Worm (Caenorhabditis elegans) whole organism, early embryonic: Measurements from ENCODE around the gene K10H10.7.

Source experiments
- B0310.2 ChIP-seq: sonication (generic microtip); optimal IDR thresholded peaks from 2 replicates; lab custom pipeline; 2016; ENCODE audit warnings: mild to moderate bottlenecking, missing genetic modification characterization, missing compliant biosample characterization
- F13C5.2 ChIP-seq: sonication (generic microtip); optimal IDR thresholded peaks from 2 replicates; lab custom pipeline; 2017; ENCODE audit warnings: mild to moderate bottlenecking, missing genetic modification characterization, inconsistent platforms, missing compliant biosample characterization
- aly-1 ChIP-seq: sonication (generic microtip); optimal IDR thresholded peaks from 2 replicates; lab custom pipeline; 2016; ENCODE audit warnings: missing genetic modification characterization, missing compliant biosample characterization
- ama-1 ChIP-seq: fragments of 150-350 bp; optimal IDR thresholded peaks from 2 replicates; lab custom pipeline; 2014
- ceh-36 ChIP-seq: sonication (generic microtip); optimal IDR thresholded peaks from 2 replicates; lab custom pipeline; 2016; ENCODE audit warnings: missing genetic modification characterization, inconsistent platforms, missing compliant biosample characterization
- flt-1 ChIP-seq: fragments of 200-800 bp; sonication (Bioruptor generic); IDR thresholded peaks from 2 replicates; pipeline ENCODE4 v1.3.6; 2022; ENCODE audit warnings: missing genetic modification characterization, missing compliant biosample characterization
- hmbx-1 ChIP-seq: sonication (generic microtip); optimal IDR thresholded peaks from 2 replicates; lab custom pipeline; 2016; ENCODE audit warnings: mild to moderate bottlenecking, missing genetic modification characterization, missing compliant biosample characterization
- hmg-4 ChIP-seq: fragments of 200-800 bp; sonication (Bioruptor generic); optimal IDR thresholded peaks from 2 replicates; lab custom pipeline; 2018; ENCODE audit warnings: mild to moderate bottlenecking, missing genetic modification characterization, missing compliant biosample characterization
- pes-1 ChIP-seq: fragments of 200-800 bp; sonication (Bioruptor generic); IDR thresholded peaks from 2 replicates; pipeline ENCODE4 v1.3.6; 2022; ENCODE audit warnings: missing genetic modification reagents, missing genetic modification characterization, missing compliant biosample characterization
- scrt-1 ChIP-seq: fragments of 200-800 bp; sonication (Bioruptor generic); IDR thresholded peaks from 2 replicates; pipeline ENCODE4 v1.3.6; 2022; ENCODE audit warnings: missing genetic modification characterization, missing compliant biosample characterization

- TF ChIP-seq aly-1 (tag; lab: Kevin White, UChicago) (no peak), ama-1 (lab: Kevin White, UChicago) (no peak), F13C5.2 (tag; lab: Kevin White, UChicago) (no peak), pes-1 (no peak), scrt-1 (GFP tag; lab: Robert Waterston, UW) (no peak), hmg-4 (GFP tag; lab: Kevin White, UChicago) (no peak), ceh-36 (no peak), hmbx-1 (tag; lab: Kevin White, UChicago) (no peak), B0310.2 (no peak), flt-1 (GFP tag; lab: Robert Waterston, UW) (no peak)
Measured at ce11 chrII:14515017-14515416, 7.6 kb upstream of the K10H10.7 start, which contains the start of gene K10H10.9.
